Fruit fly (Drosophila melanogaster) whole organism, embryonic: Measurements from ENCODE around the gene CG2854.

Source experiments
- Antp ChIP-seq: fragments of 200-800 bp; sonication (Bioruptor generic); optimal IDR thresholded peaks from 3 replicates; lab custom pipeline; 2016; ENCODE audit warnings: missing biosample characterization, missing genetic modification characterization
- CG11093 ChIP-seq: fragments of 200-800 bp; sonication (Bioruptor generic); IDR thresholded peaks from 3 replicates; pipeline ENCODE4 v1.3.6; 2022; ENCODE audit warnings: missing biosample characterization, missing genetic modification characterization
- CG11695 ChIP-seq: fragments of 200-800 bp; sonication (Bioruptor generic); IDR thresholded peaks from 3 replicates; pipeline ENCODE4 v1.3.6; 2022; ENCODE audit warnings: missing biosample characterization, missing genetic modification characterization
- CG12744 ChIP-seq: fragments of 200-800 bp; sonication (Bioruptor generic); optimal IDR thresholded peaks from 2 replicates; lab custom pipeline; 2016; ENCODE audit warnings: missing biosample characterization, missing genetic modification characterization
- CG14050 ChIP-seq: fragments of 200-800 bp; sonication (Bioruptor generic); IDR thresholded peaks from 3 replicates; pipeline ENCODE4 v1.3.6; 2022; ENCODE audit warnings: missing biosample characterization, missing genetic modification characterization
- CG15011 ChIP-seq: fragments of 200-800 bp; sonication (Bioruptor generic); optimal IDR thresholded peaks from 3 replicates; lab custom pipeline; 2018; ENCODE audit warnings: missing biosample characterization, mild to moderate bottlenecking, missing genetic modification characterization
- CG15269 ChIP-seq: fragments of 200-800 bp; sonication (Bioruptor generic); optimal IDR thresholded peaks from 2 replicates; lab custom pipeline; 2018; ENCODE audit warnings: missing biosample characterization, mild to moderate bottlenecking, missing genetic modification characterization, moderate library complexity
- CG15514 ChIP-seq: fragments of 200-800 bp; sonication (Bioruptor generic); optimal IDR thresholded peaks from 3 replicates; lab custom pipeline; 2017; ENCODE audit warnings: missing biosample characterization, missing genetic modification characterization, mild to moderate bottlenecking, moderate library complexity, missing genetic modification reagents
- CG15601 ChIP-seq: fragments of 200-800 bp; sonication (Bioruptor generic); optimal IDR thresholded peaks from 3 replicates; lab custom pipeline; 2019; ENCODE audit warnings: missing biosample characterization, mild to moderate bottlenecking, missing genetic modification characterization, moderate library complexity
- CG16863 ChIP-seq: fragments of 200-800 bp; sonication (Bioruptor generic); optimal IDR thresholded peaks from 3 replicates; lab custom pipeline; 2016; ENCODE audit warnings: missing biosample characterization, missing genetic modification characterization
- CG17612 ChIP-seq: fragments of 200-800 bp; sonication (Bioruptor generic); IDR thresholded peaks from 2 replicates; pipeline ENCODE4 v1.3.6; 2022; ENCODE audit warnings: missing biosample characterization, missing genetic modification characterization
- CG18011 ChIP-seq: fragments of 200-800 bp; sonication (Bioruptor generic); optimal IDR thresholded peaks from 2 replicates; lab custom pipeline; 2017; ENCODE audit warnings: missing biosample characterization, missing genetic modification characterization, mild to moderate bottlenecking, moderate library complexity, missing genotype
- CG2120 ChIP-seq: fragments of 200-800 bp; sonication (Bioruptor generic); optimal IDR thresholded peaks from 3 replicates; lab custom pipeline; 2016; ENCODE audit warnings: missing biosample characterization, missing genetic modification characterization
- CG2202 ChIP-seq: fragments of 200-800 bp; sonication (Bioruptor generic); optimal IDR thresholded peaks from 2 replicates; lab custom pipeline; 2018; ENCODE audit warnings: missing biosample characterization, mild to moderate bottlenecking, missing genetic modification characterization
- CG31224 ChIP-seq: fragments of 200-800 bp; sonication (Bioruptor generic); IDR thresholded peaks from 2 replicates; pipeline ENCODE4 v1.3.6; 2022; ENCODE audit warnings: missing biosample characterization, missing genetic modification characterization
- CG4360 ChIP-seq: fragments of 200-800 bp; sonication (Bioruptor generic); IDR thresholded peaks from 2 replicates; pipeline ENCODE4 v1.3.6; 2022; ENCODE audit warnings: missing biosample characterization, missing genetic modification characterization
- CG6654 ChIP-seq: fragments of 200-800 bp; sonication (Bioruptor generic); optimal IDR thresholded peaks from 2 replicates; lab custom pipeline; 2017; ENCODE audit warnings: missing biosample characterization, mild to moderate bottlenecking, missing genetic modification characterization
- CG7357 ChIP-seq: fragments of 200-800 bp; sonication (Bioruptor generic); IDR thresholded peaks from 3 replicates; pipeline ENCODE4 v1.3.6; 2022; ENCODE audit warnings: missing biosample characterization, missing genetic modification characterization
- CG8359 ChIP-seq: fragments of 200-800 bp; sonication (Bioruptor generic); optimal IDR thresholded peaks from 2 replicates; lab custom pipeline; 2017; ENCODE audit warnings: missing biosample characterization, mild to moderate bottlenecking, missing genetic modification characterization, borderline replicate concordance
- CG9609 ChIP-seq: fragments of 200-800 bp; sonication (Bioruptor generic); optimal IDR thresholded peaks from 3 replicates; lab custom pipeline; 2016; ENCODE audit warnings: missing biosample characterization, missing genetic modification characterization
- CrebB ChIP-seq: fragments of 200-800 bp; sonication (Bioruptor generic); optimal IDR thresholded peaks from 3 replicates; lab custom pipeline; 2018; ENCODE audit warnings: missing biosample characterization, mild to moderate bottlenecking, missing genetic modification characterization
- Ets65A ChIP-seq: fragments of 200-800 bp; sonication (Bioruptor generic); peaks from one replicate; lab custom pipeline; 2016; ENCODE audit warnings: missing biosample characterization, missing genetic modification characterization
- Fer1 ChIP-seq: fragments of 200-800 bp; sonication (Bioruptor generic); optimal IDR thresholded peaks from 2 replicates; lab custom pipeline; 2017; ENCODE audit warnings: missing biosample characterization, mild to moderate bottlenecking, missing genetic modification characterization
- Fer2 ChIP-seq: fragments of 200-800 bp; sonication (Bioruptor generic); optimal IDR thresholded peaks from 2 replicates; lab custom pipeline; 2018; ENCODE audit warnings: missing biosample characterization, mild to moderate bottlenecking, missing genetic modification characterization, moderate library complexity
- HHEX ChIP-seq: fragments of 200-800 bp; sonication (Bioruptor generic); optimal IDR thresholded peaks from 3 replicates; lab custom pipeline; 2017; ENCODE audit warnings: missing biosample characterization, mild to moderate bottlenecking, missing genetic modification characterization, missing genetic modification reagents
- HmgZ ChIP-seq: fragments of 200-800 bp; sonication (Bioruptor generic); optimal IDR thresholded peaks from 2 replicates; lab custom pipeline; 2018; ENCODE audit warnings: missing biosample characterization, mild to moderate bottlenecking, missing genetic modification characterization
- Hr78 ChIP-seq, 2 experiments: fragments of 200-800 bp in 1 of 2; fragments of >200 bp in 1 of 2; sonication (Bioruptor generic) in 1 of 2; optimal IDR thresholded peaks; 2 replicates each; lab custom pipeline; 2017 to 2019; ENCODE audit warnings: missing biosample characterization in 2 of 2, missing genetic modification characterization in 2 of 2, mild to moderate bottlenecking in 1 of 2, moderate library complexity in 1 of 2
- Kr ChIP-seq: fragments of 200-800 bp; sonication (Bioruptor generic); optimal IDR thresholded peaks from 2 replicates; lab custom pipeline; 2017; ENCODE audit warnings: missing biosample characterization, mild to moderate bottlenecking, missing genetic modification characterization
- Nf-YA ChIP-seq: fragments of 200-800 bp; sonication (Bioruptor generic); IDR thresholded peaks from 2 replicates; pipeline ENCODE4 v1.3.6; 2022; ENCODE audit warnings: missing biosample characterization, missing genetic modification characterization
- Nf-YC ChIP-seq: fragments of 200-800 bp; optimal IDR thresholded peaks from 3 replicates; lab custom pipeline; 2019; ENCODE audit warnings: missing biosample characterization, mild to moderate bottlenecking, missing genetic modification characterization, moderate library complexity
- Rx ChIP-seq: fragments of 200-800 bp; sonication (Bioruptor generic); IDR thresholded peaks from 2 replicates; pipeline ENCODE4 v1.3.6; 2022; ENCODE audit warnings: missing biosample characterization, missing genetic modification characterization
- ash1 ChIP-seq: fragments of 200-800 bp; sonication (Bioruptor generic); optimal IDR thresholded peaks from 2 replicates; lab custom pipeline; 2018; ENCODE audit warnings: missing biosample characterization, mild to moderate bottlenecking, missing genetic modification characterization
- cato ChIP-seq: fragments of 200-800 bp; sonication (Bioruptor generic); optimal IDR thresholded peaks from 2 replicates; lab custom pipeline; 2016; ENCODE audit warnings: missing biosample characterization, missing genetic modification characterization, borderline replicate concordance
- cg ChIP-seq: fragments of 200-800 bp; sonication (Bioruptor generic); optimal IDR thresholded peaks from 3 replicates; lab custom pipeline; 2019; ENCODE audit warnings: missing biosample characterization, mild to moderate bottlenecking, missing genetic modification characterization, moderate library complexity
- danr ChIP-seq: fragments of 200-800 bp; sonication (Bioruptor generic); IDR thresholded peaks from 2 replicates; pipeline ENCODE4 v1.3.6; 2022; ENCODE audit warnings: missing biosample characterization, missing genetic modification characterization
- disco-r ChIP-seq: fragments of 200-800 bp; sonication (Bioruptor generic); optimal IDR thresholded peaks from 2 replicates; lab custom pipeline; 2016; ENCODE audit warnings: missing biosample characterization, missing genetic modification characterization
- dmrt99B ChIP-seq: fragments of 200-800 bp; sonication (Bioruptor generic); optimal IDR thresholded peaks from 2 replicates; lab custom pipeline; 2018; ENCODE audit warnings: missing biosample characterization, mild to moderate bottlenecking, missing genetic modification characterization, moderate library complexity
- ems ChIP-seq: fragments of 200-800 bp; sonication (Bioruptor generic); optimal IDR thresholded peaks from 3 replicates; lab custom pipeline; 2016; ENCODE audit warnings: missing biosample characterization, missing genetic modification characterization
- gcm2 ChIP-seq: fragments of 200-800 bp; sonication (Bioruptor generic); optimal IDR thresholded peaks from 2 replicates; lab custom pipeline; 2016; ENCODE audit warnings: missing biosample characterization, missing genetic modification characterization
- hth ChIP-seq: fragments of >200 bp; optimal IDR thresholded peaks from 2 replicates; lab custom pipeline; 2017; ENCODE audit warnings: inconsistent platforms
- kay ChIP-seq: fragments of 200-800 bp; sonication (Bioruptor generic); optimal IDR thresholded peaks from 2 replicates; lab custom pipeline; 2016; ENCODE audit warnings: missing biosample characterization, missing genetic modification characterization
- knrl ChIP-seq: fragments of 200-800 bp; sonication (Bioruptor generic); IDR thresholded peaks from 3 replicates; pipeline ENCODE4 v1.3.6; 2022; ENCODE audit warnings: missing biosample characterization, missing genetic modification characterization; ENCODE audit not compliant: partially characterized antibody
- lov ChIP-seq, 2 experiments: fragments of 200-800 bp in 1 of 2; fragments of >200 bp in 1 of 2; sonication (Bioruptor generic) in 1 of 2; IDR thresholded peaks in 1 of 2; optimal IDR thresholded peaks in 1 of 2; 2 replicates in 1 of 2; 3 replicates in 1 of 2; pipeline versions ENCODE4 v1.3.6 to Lab custom; 2017 to 2022; ENCODE audit warnings: missing biosample characterization in 1 of 2, missing genetic modification characterization in 1 of 2
- nerfin-1 ChIP-seq: fragments of 200-800 bp; sonication (Bioruptor generic); optimal IDR thresholded peaks from 3 replicates; lab custom pipeline; 2019; ENCODE audit warnings: missing biosample characterization, mild to moderate bottlenecking, missing genetic modification characterization, moderate library complexity
- p53 ChIP-seq: fragments of 200-800 bp; sonication (Bioruptor generic); optimal IDR thresholded peaks from 2 replicates; lab custom pipeline; 2016; ENCODE audit warnings: missing biosample characterization, missing genetic modification characterization
- run ChIP-seq: fragments of 200-800 bp; sonication (Bioruptor generic); optimal IDR thresholded peaks from 3 replicates; lab custom pipeline; 2018; ENCODE audit warnings: missing biosample characterization, mild to moderate bottlenecking, missing genetic modification characterization
- tx ChIP-seq: fragments of 200-800 bp; sonication (Bioruptor generic); optimal IDR thresholded peaks from 2 replicates; lab custom pipeline; 2016; ENCODE audit warnings: missing biosample characterization, missing genetic modification characterization
- zf30C ChIP-seq: fragments of 200-800 bp; sonication (Bioruptor generic); optimal IDR thresholded peaks from 3 replicates; lab custom pipeline; 2018; ENCODE audit warnings: missing biosample characterization, mild to moderate bottlenecking, missing genetic modification characterization

CG2854 gene

dm6 chrX:2301613-2302522 is 25.1 kb upstream of the CG2854 start (continued):
- TF ChIP-seq p53 (GFP tag; lab: Kevin White, UChicago) (peak; percentile 56), cato (GFP tag; lab: Kevin White, UChicago) (peak; percentile 50), CG2120 (GFP tag; lab: Kevin White, UChicago) (peak; percentile 69), dmrt99B (tag; lab: Kevin White, UChicago) (peak; percentile 91), Rx (GFP tag; lab: Robert Waterston, UW) (peak; percentile 80), HmgZ (peak; percentile 60), CG16863 (GFP tag; lab: Kevin White, UChicago) (peak; percentile 80), Fer1 (peak; percentile 80), ash1 (GFP tag; lab: Kevin White, UChicago) (no peak), CG31224 (GFP tag; lab: Robert Waterston, UW) (peak; percentile 68; the same call in 1 of the 2 replicates), cg (GFP tag; lab: Kevin White, UChicago) (peak; percentile 73), Ets65A (GFP tag; lab: Kevin White, UChicago) (peak; percentile 94), CG15514 (GFP tag; lab: Kevin White, UChicago) (peak; percentile 62), CG11093 (GFP tag; lab: Robert Waterston, UW) (peak; percentile 85), ems (GFP tag; lab: Kevin White, UChicago) (peak; percentile 76), hth (lab: Kevin White, UChicago) (no peak), Antp (GFP tag; lab: Kevin White, UChicago) (peak; percentile 89), run (tag; lab: Kevin White, UChicago) (peak; percentile 64), CG7357 (GFP tag; lab: Robert Waterston, UW) (peak; percentile 77), CG9609 (GFP tag; lab: Kevin White, UChicago) (peak; percentile 86), CG4360 (GFP tag; lab: Robert Waterston, UW) (peak; percentile 41), kay (GFP tag; lab: Kevin White, UChicago) (peak; percentile 59), CG12744 (GFP tag; lab: Kevin White, UChicago) (peak; percentile 66), CG6654 (GFP tag; lab: Kevin White, UChicago) (peak; percentile 73), Fer2 (tag; lab: Kevin White, UChicago) (peak; percentile 60), lov (optimal IDR thresholded peaks at IDR 0.05; lab: Kevin White, UChicago) (no peak), lov (GFP tag; IDR thresholded peaks at IDR 0.05; lab: Robert Waterston, UW) (peak; percentile 76; the same call in 1 of the 3 replicates), CG8359 (GFP tag; lab: Kevin White, UChicago) (peak; percentile 67), CG14050 (GFP tag; lab: Robert Waterston, UW) (peak; percentile 72), Kr (GFP tag; lab: Kevin White, UChicago) (no peak), CG15601 (tag; lab: Kevin White, UChicago) (peak; percentile 76), Nf-YC (tag; lab: Kevin White, UChicago) (peak; percentile 58), Hr78 (GFP tag; optimal IDR thresholded peaks at IDR 0.05; lab: Kevin White, UChicago) (peak in 1 of 2 experiments; percentile 56), CG11695 (GFP tag; lab: Robert Waterston, UW) (peak; percentile 89), CG17612 (peak; percentile 62), knrl (no peak), CG15269 (peak; percentile 89), nerfin-1 (tag; lab: Kevin White, UChicago) (peak; percentile 81), gcm2 (peak; percentile 45), CG18011 (GFP tag; lab: Kevin White, UChicago) (peak; percentile 44), CrebB (tag; lab: Kevin White, UChicago) (peak; percentile 61), HHEX (GFP tag; lab: Kevin White, UChicago) (peak; percentile 83), CG15011 (GFP tag; lab: Kevin White, UChicago) (peak; percentile 71), danr (peak; percentile 82), CG2202 (peak; percentile 52), disco-r (GFP tag; lab: Kevin White, UChicago) (peak; percentile 70), Nf-YA (GFP tag; lab: Robert Waterston, UW) (peak; percentile 58; the same call in 1 of the 2 replicates), tx (GFP tag; lab: Kevin White, UChicago) (peak; percentile 79), zf30C (GFP tag; lab: Kevin White, UChicago) (no peak)
